Fruit fly (Drosophila melanogaster): ENCODE data around the gene CG9686.

DNA sequence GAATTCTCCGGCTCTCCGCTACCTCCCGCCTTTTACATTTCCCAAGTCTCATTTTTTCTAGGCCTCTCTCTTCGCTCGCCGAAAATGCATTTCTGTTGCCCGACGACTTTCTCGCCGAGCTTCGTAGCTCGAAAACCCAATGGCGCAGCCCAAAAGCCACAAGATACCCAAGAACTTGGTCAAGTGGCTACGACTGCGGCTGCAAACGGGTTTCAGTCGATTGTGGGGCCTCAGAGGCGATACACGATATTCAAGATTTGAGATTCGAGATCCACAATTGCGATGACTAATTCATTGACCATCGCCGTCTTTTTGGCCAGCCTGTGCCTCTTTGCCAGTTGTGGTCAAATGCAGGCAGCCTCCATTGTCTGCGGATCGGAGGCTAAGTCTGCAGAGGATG lies 2.1 kb downstream of the CG9686 start, which contains the start of gene CG9689:
- no peak for TF ChIP-seq pan (optimal IDR thresholded peaks at IDR 0.05)
- no peak for TF ChIP-seq EcR (GFP tag; optimal IDR thresholded peaks at IDR 0.05)

Data from whole organism.